Fruit fly (Drosophila melanogaster): Measurements from ENCODE around the gene CG2930.

Gene CG2930

dm6 chrX:3845340-3846161 is 23.2 kb upstream of the CG2930 start (continued):
- TF ChIP-seq CG34422 (GFP tag; IDR thresholded peaks at IDR 0.05) = no peak
- TF ChIP-seq Sry-δ (GFP tag; optimal IDR thresholded peaks at IDR 0.05) = no peak
- TF ChIP-seq Dip2 (GFP tag; IDR thresholded peaks at IDR 0.05) = no peak
- TF ChIP-seq CG12299 (tag; optimal IDR thresholded peaks at IDR 0.05) = no peak
- TF ChIP-seq Myb (GFP tag; optimal IDR thresholded peaks at IDR 0.05) = no peak
- no peak for TF ChIP-seq Sox100B (GFP tag; optimal IDR thresholded peaks at IDR 0.05)
- TF ChIP-seq Dek (tag; optimal IDR thresholded peaks at IDR 0.05) = no peak
- TF ChIP-seq dmrt11E (tag; optimal IDR thresholded peaks at IDR 0.05) = no peak
- TF ChIP-seq CG4424 (GFP tag; optimal IDR thresholded peaks at IDR 0.05) = no peak
- TF ChIP-seq dmrt99B (tag; optimal IDR thresholded peaks at IDR 0.05) = no peak
- no peak for TF ChIP-seq CG10565 (GFP tag; optimal IDR thresholded peaks at IDR 0.05)
- TF ChIP-seq CG10267 (tag; optimal IDR thresholded peaks at IDR 0.05) = peak; percentile 2
- TF ChIP-seq CG2202 (tag; optimal IDR thresholded peaks at IDR 0.05) = no peak
- no peak for TF ChIP-seq ato (GFP tag; IDR thresholded peaks at IDR 0.05; ENCODE audit: partially characterized antibody)
- TF ChIP-seq en (GFP tag; optimal IDR thresholded peaks at IDR 0.05) = no peak
- no peak for TF ChIP-seq ab (GFP tag; optimal IDR thresholded peaks at IDR 0.05)
- no peak for TF ChIP-seq CG7271 (tag; optimal IDR thresholded peaks at IDR 0.05)
- TF ChIP-seq CG8281 (tag; optimal IDR thresholded peaks at IDR 0.05) = no peak
- no peak for TF ChIP-seq cg (GFP tag; optimal IDR thresholded peaks at IDR 0.05)
- TF ChIP-seq zen (tag; optimal IDR thresholded peaks at IDR 0.05) = no peak
- TF ChIP-seq CG18764 (GFP tag; optimal IDR thresholded peaks at IDR 0.05) = no peak
- TF ChIP-seq Hsf (GFP tag; optimal IDR thresholded peaks at IDR 0.05) = no peak
- no peak for TF ChIP-seq Side (GFP tag; optimal IDR thresholded peaks at IDR 0.05)
- no peak for TF ChIP-seq CG16779 (GFP tag; IDR thresholded peaks at IDR 0.05)
- no peak for TF ChIP-seq ftz-f1 (GFP tag; optimal IDR thresholded peaks at IDR 0.05)
- TF ChIP-seq CkIIα-i1 (GFP tag; IDR thresholded peaks at IDR 0.05) = no peak
- no peak for TF ChIP-seq Dref (GFP tag; IDR thresholded peaks at IDR 0.05)
- TF ChIP-seq sna (GFP tag; IDR thresholded peaks at IDR 0.05; ENCODE audit: partially characterized antibody) = no peak
- TF ChIP-seq CG1233 (GFP tag; optimal IDR thresholded peaks at IDR 0.05) = no peak
- TF ChIP-seq Spps (tag; optimal IDR thresholded peaks at IDR 0.05) = no peak
- TF ChIP-seq HHEX (GFP tag; optimal IDR thresholded peaks at IDR 0.05) = peak; percentile 34
- TF ChIP-seq zf30C (GFP tag; optimal IDR thresholded peaks at IDR 0.05) = no peak
- no peak for TF ChIP-seq CG16815 (GFP tag; optimal IDR thresholded peaks at IDR 0.05)
- no peak for TF ChIP-seq ewg (GFP tag; optimal IDR thresholded peaks at IDR 0.05)
- TF ChIP-seq Vsx1 (GFP tag; optimal IDR thresholded peaks at IDR 0.05) = no peak
- TF ChIP-seq tio (GFP tag; optimal IDR thresholded peaks at IDR 0.05) = no peak
- TF ChIP-seq z (GFP tag; IDR thresholded peaks at IDR 0.05) = 0 out of 3 replicates have a peak, but pooled peaks have one; percentile 41
- TF ChIP-seq Atf3 (GFP tag; optimal IDR thresholded peaks at IDR 0.05) = no peak
- no peak for TF ChIP-seq kay (GFP tag; optimal IDR thresholded peaks at IDR 0.05)
- TF ChIP-seq Elba2 (GFP tag; optimal IDR thresholded peaks at IDR 0.05) = no peak
- TF ChIP-seq slou (GFP tag; optimal IDR thresholded peaks at IDR 0.05) = no peak
- TF ChIP-seq dimm (GFP tag; IDR thresholded peaks at IDR 0.05) = no peak
- no peak for TF ChIP-seq Tbp (GFP tag; optimal IDR thresholded peaks at IDR 0.05)
- TF ChIP-seq CG11456 (GFP tag; IDR thresholded peaks at IDR 0.05) = no peak
- TF ChIP-seq ATbp (GFP tag; optimal IDR thresholded peaks at IDR 0.05) = peak; percentile 55
- peak; percentile 19 for TF ChIP-seq Ravus (GFP tag; IDR thresholded peaks at IDR 0.05)
- TF ChIP-seq ro (GFP tag; IDR thresholded peaks at IDR 0.05) = no peak
- no peak for TF ChIP-seq CG43689 (GFP tag; IDR thresholded peaks at IDR 0.05)
- no peak for TF ChIP-seq CG1602 (GFP tag; optimal IDR thresholded peaks at IDR 0.05)
- TF ChIP-seq ac (GFP tag; optimal IDR thresholded peaks at IDR 0.05) = peak; percentile 23

Measured in whole organism, embryonic.